Fruit fly (Drosophila melanogaster): Measurements from ENCODE around the gene RpS21.
A peak's percentile ranks its signal among the peaks of the same experiment; 100 is the strongest.

DNA sequence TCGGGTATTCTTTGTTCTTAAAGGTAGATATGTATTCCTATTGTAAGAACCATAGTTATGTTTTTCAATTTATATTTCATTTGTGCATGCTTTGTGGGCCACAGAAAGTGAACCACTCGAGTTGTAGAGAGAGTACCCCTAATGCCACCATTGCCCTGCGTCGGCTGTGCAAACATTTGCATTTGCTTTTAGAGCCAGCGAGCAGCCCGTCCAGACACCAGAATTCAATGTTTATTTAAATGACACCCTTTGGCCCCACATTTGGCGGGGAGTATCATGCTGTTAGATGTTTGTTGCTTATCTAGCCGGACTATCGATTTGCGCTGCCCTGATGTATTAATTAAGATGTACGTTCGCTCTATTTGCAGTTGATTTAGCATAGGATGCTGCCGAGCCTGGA lies 8.7 kb downstream of the RpS21 start:
- TF ChIP-seq CG9932 (GFP tag; IDR thresholded peaks at IDR 0.05) (no peak), BtbVII (GFP tag; optimal IDR thresholded peaks at IDR 0.05) (peak; percentile 27), CG33213 (GFP tag; optimal IDR thresholded peaks at IDR 0.05) (no peak), wdn (GFP tag; IDR thresholded peaks at IDR 0.05) (no peak), ttk (GFP tag; IDR thresholded peaks at IDR 0.05) (no peak), D19B (GFP tag; optimal IDR thresholded peaks at IDR 0.05) (no peak), h (optimal IDR thresholded peaks at IDR 0.05) (no peak), shn (GFP tag; optimal IDR thresholded peaks at IDR 0.05) (no peak), Doc3 (GFP tag; IDR thresholded peaks at IDR 0.05; ENCODE audit: partially characterized antibody) (no peak), Trl (optimal IDR thresholded peaks at IDR 0.05) (no peak), Trl (GFP tag; optimal IDR thresholded peaks at IDR 0.05) (no peak)

Data from whole organism, embryonic.